Fruit fly (Drosophila melanogaster): ENCODE measurements around the gene tey.

Gene tey

DNA sequence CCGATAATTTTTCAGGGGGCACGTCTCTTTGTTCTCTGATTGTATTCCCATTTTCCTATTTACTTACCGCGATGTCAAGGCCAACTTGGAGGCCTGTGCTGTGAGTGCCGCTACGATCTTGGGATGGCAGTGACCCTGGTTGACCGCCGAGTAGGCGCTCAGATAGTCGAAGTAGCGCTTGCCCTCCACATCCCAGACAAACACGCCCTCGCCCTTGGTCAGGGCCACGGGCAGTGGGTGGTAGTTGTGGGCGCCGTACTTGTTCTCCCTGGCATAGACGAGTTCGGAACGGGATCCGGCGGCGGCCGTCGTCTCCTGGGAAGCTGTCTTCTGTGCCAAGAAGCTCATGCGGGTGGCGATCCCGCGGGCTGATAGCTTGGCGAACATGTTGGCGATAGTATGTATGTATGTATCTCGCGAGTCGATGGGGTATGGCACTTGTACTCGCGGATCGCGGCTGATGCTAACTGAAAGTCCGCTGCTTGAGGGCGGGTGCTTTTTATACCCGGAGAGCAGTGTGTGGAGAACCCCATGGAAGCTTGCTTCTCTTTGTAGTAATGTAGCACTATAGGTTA is 14.4 kb downstream of the tey start, which contains the start of gene Oat (continued):
- TF ChIP-seq CG7987 (GFP tag; optimal IDR thresholded peaks at IDR 0.05), result no peak
- TF ChIP-seq CG42726 (GFP tag; IDR thresholded peaks at IDR 0.05; ENCODE audit: partially characterized antibody), result no peak
- no peak for TF ChIP-seq lov (optimal IDR thresholded peaks at IDR 0.05)
- TF ChIP-seq lov (GFP tag; IDR thresholded peaks at IDR 0.05), result no peak
- TF ChIP-seq CG6765 (GFP tag; optimal IDR thresholded peaks at IDR 0.05), result no peak
- TF ChIP-seq onecut (GFP tag; IDR thresholded peaks at IDR 0.05), result no peak
- no peak for TF ChIP-seq sima (GFP tag; optimal IDR thresholded peaks at IDR 0.05)
- TF ChIP-seq CG5180 (GFP tag; optimal IDR thresholded peaks at IDR 0.05), result peak; percentile 88
- TF ChIP-seq eve (GFP tag; optimal IDR thresholded peaks at IDR 0.05), result no peak
- TF ChIP-seq crc (GFP tag; optimal IDR thresholded peaks at IDR 0.05), result no peak
- no peak for TF ChIP-seq fd96Cb (tag; optimal IDR thresholded peaks at IDR 0.05)
- TF ChIP-seq CG43689 (GFP tag; IDR thresholded peaks at IDR 0.05), result no peak
- TF ChIP-seq odd (GFP tag; optimal IDR thresholded peaks at IDR 0.05), result no peak
- peak; percentile 77 for TF ChIP-seq Med (GFP tag)
- no peak for TF ChIP-seq dmrt99B (tag; optimal IDR thresholded peaks at IDR 0.05)
- no peak for TF ChIP-seq Hr3 (GFP tag; optimal IDR thresholded peaks at IDR 0.05)
- TF ChIP-seq CG10431 (GFP tag; optimal IDR thresholded peaks at IDR 0.05), result no peak
- no peak for TF ChIP-seq tgo (GFP tag; IDR thresholded peaks at IDR 0.05)
- no peak for TF ChIP-seq knrl (GFP tag; IDR thresholded peaks at IDR 0.05; ENCODE audit: partially characterized antibody)
- no peak for TF ChIP-seq CG10654 (GFP tag; optimal IDR thresholded peaks at IDR 0.05)
- TF ChIP-seq CG15696 (tag; optimal IDR thresholded peaks at IDR 0.05), result no peak
- TF ChIP-seq trh (GFP tag; optimal IDR thresholded peaks at IDR 0.05), result no peak
- TF ChIP-seq otp (GFP tag; IDR thresholded peaks at IDR 0.05), result 0 out of 3 replicates have a peak, but pooled peaks have one; percentile 4
- TF ChIP-seq sug (tag; optimal IDR thresholded peaks at IDR 0.05), result peak; percentile 79
- TF ChIP-seq Ets65A (GFP tag), result no peak
- 0 out of 2 replicates have a peak, but pooled peaks have one; percentile 8 for TF ChIP-seq Bgb (GFP tag; IDR thresholded peaks at IDR 0.05; ENCODE audit: partially characterized antibody)
- no peak for TF ChIP-seq Neu2 (GFP tag; optimal IDR thresholded peaks at IDR 0.05; ENCODE audit: borderline replicate concordance)
- no peak for TF ChIP-seq CG3065 (GFP tag; optimal IDR thresholded peaks at IDR 0.05)
- no peak for TF ChIP-seq sim (GFP tag; IDR thresholded peaks at IDR 0.05)
- no peak for TF ChIP-seq repo (GFP tag; optimal IDR thresholded peaks at IDR 0.05)
- TF ChIP-seq Atf6 (GFP tag; IDR thresholded peaks at IDR 0.05), result peak; percentile 31; the same call in 1 of the 2 replicates
- TF ChIP-seq CG9817 (tag; optimal IDR thresholded peaks at IDR 0.05), result no peak
- TF ChIP-seq Dbx (GFP tag; IDR thresholded peaks at IDR 0.05), result peak; percentile 37; the same call in 1 of the 3 replicates
- TF ChIP-seq CG8089 (GFP tag; optimal IDR thresholded peaks at IDR 0.05), result no peak
- TF ChIP-seq lola (GFP tag; optimal IDR thresholded peaks at IDR 0.05), result no peak
- no peak for TF ChIP-seq CG15011 (GFP tag; optimal IDR thresholded peaks at IDR 0.05)
- TF ChIP-seq zen (tag; optimal IDR thresholded peaks at IDR 0.05), result no peak
- TF ChIP-seq CG12659 (GFP tag; optimal IDR thresholded peaks at IDR 0.05), result no peak
- no peak for TF ChIP-seq da (GFP tag; optimal IDR thresholded peaks at IDR 0.05)
- TF ChIP-seq abd-A (tag; optimal IDR thresholded peaks at IDR 0.05), result no peak
- no peak for TF ChIP-seq nerfin-2 (GFP tag; IDR thresholded peaks at IDR 0.05; ENCODE audit: partially characterized antibody)
- TF ChIP-seq CG17568 (GFP tag; optimal IDR thresholded peaks at IDR 0.05), result no peak
- TF ChIP-seq CG4854 (GFP tag; optimal IDR thresholded peaks at IDR 0.05), result no peak
- TF ChIP-seq gsb (GFP tag; IDR thresholded peaks at IDR 0.05), result no peak
- TF ChIP-seq ash1 (GFP tag; optimal IDR thresholded peaks at IDR 0.05), result no peak
- TF ChIP-seq wdn (GFP tag; IDR thresholded peaks at IDR 0.05), result no peak
- TF ChIP-seq Trl (optimal IDR thresholded peaks at IDR 0.05), result peak in 1 of 2 experiments; percentile 49
- TF ChIP-seq Trl (GFP tag; optimal IDR thresholded peaks at IDR 0.05), result no peak
- TF ChIP-seq ftz-f1 (GFP tag; optimal IDR thresholded peaks at IDR 0.05), result peak; percentile 87
- no peak for TF ChIP-seq Kr (GFP tag; optimal IDR thresholded peaks at IDR 0.05)
- TF ChIP-seq insv (GFP tag; optimal IDR thresholded peaks at IDR 0.05), result no peak
